Fruit fly (Drosophila melanogaster): ENCODE results near the gene gdl-ORF39.

The gdl-ORF39 gene

dm6 chr3L:15507148-15507896 lies 1.9 kb upstream of the gdl-ORF39 start:
- no peak for TF ChIP-seq CG17801 (GFP tag; optimal IDR thresholded peaks at IDR 0.05; ENCODE audit: partially characterized antibody)

dm6 chr3L:15508233-15508632 lies 1.0 kb upstream of the gdl-ORF39 start, which contains the start of gene CG7841:
Gene CG7841 (minus strand): TSS chr3L:15508252.
- peak; percentile 99 for TF ChIP-seq CG17801 (GFP tag; optimal IDR thresholded peaks at IDR 0.05; ENCODE audit: partially characterized antibody)

- TF ChIP-seq CG17801 (GFP tag; optimal IDR thresholded peaks at IDR 0.05; ENCODE audit: partially characterized antibody) = no peak
These were observed 495 bp upstream of the gdl-ORF39 start, which contains the start of gene Z600 for dm6 chr3L:15508750-15509149. Gene Z600 (plus strand): TSS chr3L:15509061.

- TF ChIP-seq CG17801 (GFP tag; optimal IDR thresholded peaks at IDR 0.05; ENCODE audit: partially characterized antibody) = peak; percentile 36
These were observed 1.5 kb downstream of the gdl-ORF39 start, which contains the start of gene MsrA for dm6 chr3L:15510787-15511186. Gene MsrA (plus strand): TSS chr3L:15511052.

DNA sequence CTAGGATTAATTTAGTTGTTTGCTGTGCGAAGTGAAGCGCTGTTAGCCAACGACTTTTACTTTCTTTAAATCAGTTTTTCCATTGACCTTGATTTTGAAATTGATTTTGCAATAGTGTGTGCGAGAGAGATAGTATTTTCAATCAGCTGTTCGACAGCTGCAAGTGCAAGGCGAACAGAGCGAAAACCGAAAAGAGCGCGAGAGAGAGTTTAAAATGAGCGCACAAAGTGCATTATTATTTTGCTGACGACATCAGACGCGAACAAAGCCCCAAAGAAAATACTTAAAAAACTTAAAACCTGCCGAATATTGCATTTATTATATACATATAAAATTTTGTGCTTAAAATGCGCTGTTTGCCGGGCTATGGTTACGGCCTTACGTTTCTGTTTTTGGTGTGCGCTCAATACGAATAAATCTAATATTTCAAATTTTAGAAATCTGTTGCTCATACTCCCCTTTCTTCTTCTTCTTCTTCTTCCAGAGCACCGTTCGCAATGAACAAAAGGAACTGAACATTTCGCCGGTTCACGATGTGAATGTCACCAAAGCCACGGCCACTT lies 2.5 kb downstream of the gdl-ORF39 start:
- TF ChIP-seq CG17801 (GFP tag; optimal IDR thresholded peaks at IDR 0.05; ENCODE audit: partially characterized antibody) = peak; percentile 56

DNA sequence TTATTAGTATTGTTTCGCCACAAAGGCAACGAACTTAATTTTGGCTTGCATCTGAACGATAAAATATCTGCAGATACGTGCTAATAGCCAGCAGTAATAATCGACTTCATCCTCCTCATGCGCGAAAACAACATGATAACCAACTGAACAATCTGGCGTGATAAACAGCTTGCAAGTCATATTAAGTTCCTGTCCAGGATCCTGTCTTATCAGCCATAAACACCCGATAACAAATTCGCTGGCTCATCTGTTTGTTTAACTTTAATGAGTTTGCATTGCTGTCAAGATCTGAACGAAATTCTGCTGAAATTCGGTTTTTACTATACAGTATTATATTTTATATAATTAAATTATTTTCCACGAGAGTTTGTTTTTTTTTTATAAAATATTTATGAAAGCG lies 4.0 kb downstream of the gdl-ORF39 start:
- no peak for TF ChIP-seq CG17801 (GFP tag; optimal IDR thresholded peaks at IDR 0.05; ENCODE audit: partially characterized antibody)

dm6 chr3L:15513726-15514125 lies 4.5 kb downstream of the gdl-ORF39 start:
- no peak for TF ChIP-seq CG17801 (GFP tag; optimal IDR thresholded peaks at IDR 0.05; ENCODE audit: partially characterized antibody)

- TF ChIP-seq CG17801 (GFP tag; optimal IDR thresholded peaks at IDR 0.05; ENCODE audit: partially characterized antibody) = no peak
These were observed 5.2 kb downstream of the gdl-ORF39 start for dm6 chr3L:15514405-15514804.

dm6 chr3L:15514814-15515495 lies 5.7 kb downstream of the gdl-ORF39 start:
- TF ChIP-seq CG17801 (GFP tag; optimal IDR thresholded peaks at IDR 0.05; ENCODE audit: partially characterized antibody) = no peak

- no peak for TF ChIP-seq CG17801 (GFP tag; optimal IDR thresholded peaks at IDR 0.05; ENCODE audit: partially characterized antibody)
These were observed 7.2 kb downstream of the gdl-ORF39 start for dm6 chr3L:15516440-15516839.

DNA sequence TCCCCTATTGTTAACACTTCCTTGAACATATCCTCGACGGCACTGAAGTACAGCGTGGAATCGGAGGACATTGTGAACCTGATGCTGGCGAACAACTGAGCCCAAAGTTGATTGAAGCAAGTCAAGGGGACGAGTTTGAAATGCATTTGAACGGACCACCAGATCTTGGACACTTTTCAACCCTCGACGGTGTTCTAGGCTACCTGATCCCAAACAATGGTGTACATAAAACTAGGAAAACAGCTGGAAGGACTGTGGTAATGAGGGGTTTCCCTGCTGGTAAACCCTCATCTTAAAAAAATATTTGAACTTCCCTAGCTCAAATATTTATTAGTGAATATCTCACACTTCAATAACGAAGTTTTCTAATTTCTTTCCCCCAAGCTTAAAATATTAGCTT lies 7.7 kb downstream of the gdl-ORF39 start, which contains the start of gene CG13454:
TSS of gene CG13454 (minus strand) at position 101 of the 400 bp plus-strand sequence.
- no peak for TF ChIP-seq CG17801 (GFP tag; optimal IDR thresholded peaks at IDR 0.05; ENCODE audit: partially characterized antibody)

DNA sequence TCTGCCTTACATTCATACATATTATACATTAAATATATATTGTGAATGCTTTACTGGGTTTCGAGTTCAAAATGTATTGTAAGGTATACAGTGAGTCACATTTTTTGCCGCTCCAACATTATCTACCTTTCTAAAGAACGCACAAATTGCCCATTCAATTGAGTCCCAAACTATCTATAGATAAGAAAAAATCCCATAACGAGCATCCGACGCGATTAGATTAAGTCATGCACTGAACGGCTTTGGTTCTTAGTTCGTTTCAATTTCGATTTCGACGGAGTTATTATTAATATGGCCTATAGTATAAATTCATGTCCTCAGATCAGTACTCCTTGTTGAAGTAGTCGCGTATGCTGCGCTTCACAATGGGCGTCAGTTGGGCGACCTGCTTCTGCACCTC lies 8.3 kb downstream of the gdl-ORF39 start:
- TF ChIP-seq CG17801 (GFP tag; optimal IDR thresholded peaks at IDR 0.05; ENCODE audit: partially characterized antibody) = no peak

DNA sequence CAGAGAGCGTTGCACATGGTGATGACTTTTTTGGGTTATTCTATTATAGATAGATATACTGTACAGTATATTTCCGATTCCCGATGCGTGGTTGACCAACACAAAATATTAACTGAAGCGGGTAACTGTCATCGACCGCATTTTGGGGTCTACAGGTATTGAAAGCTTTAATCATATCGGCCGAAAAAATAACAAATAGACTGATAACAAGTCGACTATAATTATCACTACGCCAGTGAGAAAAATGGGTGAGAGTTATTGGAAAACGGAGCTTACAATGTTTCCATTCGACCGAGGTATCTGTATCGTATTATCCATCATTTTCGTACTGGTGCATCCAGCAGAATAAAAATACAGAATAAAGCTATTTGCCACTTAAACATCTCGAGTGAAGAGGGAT lies 9.1 kb downstream of the gdl-ORF39 start:
- TF ChIP-seq CG17801 (GFP tag; optimal IDR thresholded peaks at IDR 0.05; ENCODE audit: partially characterized antibody) = no peak

DNA sequence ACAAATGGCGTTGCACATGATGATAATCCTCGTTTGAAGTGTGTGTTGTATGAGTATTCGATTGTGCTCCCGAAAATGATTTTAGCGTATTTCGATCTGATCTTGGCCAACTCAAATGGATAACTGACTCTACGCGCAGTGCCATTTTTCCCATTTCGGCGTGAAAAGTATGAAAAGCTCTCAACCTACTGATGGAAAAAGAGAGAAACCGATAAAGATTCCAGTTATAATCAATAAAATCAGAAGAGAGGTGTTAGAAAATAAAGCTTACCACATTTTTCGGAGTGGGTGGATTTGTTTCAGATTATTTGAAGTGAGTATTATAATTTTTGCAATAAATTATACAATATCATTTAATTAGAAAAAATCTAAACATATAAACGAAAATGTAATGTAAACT lies 10.2 kb downstream of the gdl-ORF39 start, which contains the start of gene mex1:
TSS of gene mex1 (minus strand) at position 101 of the 400 bp plus-strand sequence.
- no peak for TF ChIP-seq CG17801 (GFP tag; optimal IDR thresholded peaks at IDR 0.05; ENCODE audit: partially characterized antibody)

DNA sequence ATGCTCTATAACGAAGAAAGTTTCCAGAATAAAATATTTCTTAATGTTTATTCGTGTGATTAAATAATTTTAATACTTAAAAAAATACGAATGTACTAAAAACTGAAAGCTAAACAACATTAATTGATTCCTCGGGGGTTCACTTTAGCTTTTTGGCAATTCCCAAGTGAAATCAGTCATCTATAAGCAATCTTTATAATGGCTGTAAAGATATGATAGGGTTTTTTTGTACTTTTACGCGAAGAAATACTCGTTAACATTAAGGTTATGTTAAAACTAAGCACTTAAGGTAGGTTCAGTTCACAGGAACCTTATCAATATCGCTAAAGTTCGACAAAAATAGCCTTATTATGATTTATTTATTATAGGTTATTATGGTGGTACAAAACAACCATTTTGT lies 10.7 kb downstream of the gdl-ORF39 start:
- no peak for TF ChIP-seq CG17801 (GFP tag; optimal IDR thresholded peaks at IDR 0.05; ENCODE audit: partially characterized antibody)

dm6 chr3L:15520320-15520719 lies 11.1 kb downstream of the gdl-ORF39 start, which contains the start of gene yellow-k:
Gene yellow-k (plus strand): TSS chr3L:15520620.
- no peak for TF ChIP-seq CG17801 (GFP tag; optimal IDR thresholded peaks at IDR 0.05; ENCODE audit: partially characterized antibody)
